Worm (Caenorhabditis elegans): ENCODE data around the gene ZK180.8.

ZK180.8 gene

ce11 chrIV:4468046-4468727, 43.3 kb downstream of the ZK180.8 start (continued):
- no peak for TF ChIP-seq sma-3 (GFP tag; optimal IDR thresholded peaks at IDR 0.05)
- TF ChIP-seq nhr-21 (tag; optimal IDR thresholded peaks at IDR 0.05): peak; percentile 48

- TF ChIP-seq crh-2 (tag; optimal IDR thresholded peaks at IDR 0.05) (no peak), lin-39 (tag; optimal IDR thresholded peaks at IDR 0.05) (no peak), ceh-82 (tag; optimal IDR thresholded peaks at IDR 0.05) (no peak), Y55F3AM.14 (GFP tag; optimal IDR thresholded peaks at IDR 0.05) (no peak), fos-1 (tag; optimal IDR thresholded peaks at IDR 0.05) (no peak), nhr-129 (tag; optimal IDR thresholded peaks at IDR 0.05) (no peak), skn-1 (tag; optimal IDR thresholded peaks at IDR 0.05) (no peak), C34F6.9 (tag; optimal IDR thresholded peaks at IDR 0.05) (no peak), ama-1 (optimal IDR thresholded peaks at IDR 0.05) (no peak), lin-11 (tag; optimal IDR thresholded peaks at IDR 0.05) (no peak), mab-5 (tag; optimal IDR thresholded peaks at IDR 0.05) (no peak), unc-55 (GFP tag; optimal IDR thresholded peaks at IDR 0.05) (no peak), nhr-25 (tag; optimal IDR thresholded peaks at IDR 0.05) (no peak), blmp-1 (tag; optimal IDR thresholded peaks at IDR 0.05; ENCODE audit: insufficient read depth) (no peak), F13H6.1 (tag; optimal IDR thresholded peaks at IDR 0.05) (no peak)
Observed at ce11 chrIV:4465184-4465583, 46.3 kb downstream of the ZK180.8 start, which contains the start of gene M01H9.5. TSS of gene M01H9.5 (plus strand) at chrIV:4465484.

ce11 chrIV:4463132-4463531, 48.4 kb downstream of the ZK180.8 start, which contains the start of gene M01H9.2:
TSS of gene M01H9.2 (minus strand) at chrIV:4463232.
- no peak for TF ChIP-seq gmeb-1 (tag; optimal IDR thresholded peaks at IDR 0.05)
- no peak for TF ChIP-seq mab-5 (tag; optimal IDR thresholded peaks at IDR 0.05)
- TF ChIP-seq nhr-12 (tag; optimal IDR thresholded peaks at IDR 0.05): no peak
- TF ChIP-seq blmp-1 (tag; optimal IDR thresholded peaks at IDR 0.05; ENCODE audit: insufficient read depth): no peak
- no peak for TF ChIP-seq crh-2 (tag; optimal IDR thresholded peaks at IDR 0.05)
- no peak for TF ChIP-seq ceh-16 (tag; optimal IDR thresholded peaks at IDR 0.05)

Data from whole organism, L2 larva.